Worm (Caenorhabditis elegans) whole organism, L4 larva: ENCODE data around the gene asp-12.

Source experiments
- Y48G9A.11 ChIP-seq: fragments of 200-800 bp; sonication (Bioruptor generic); IDR thresholded peaks from 2 replicates; pipeline ENCODE4 v1.3.6; 2022; ENCODE audit warnings: missing genetic modification reagents, missing genetic modification characterization, missing compliant biosample characterization
- aly-2 ChIP-seq: sonication (generic microtip); optimal IDR thresholded peaks from 2 replicates; lab custom pipeline; 2018; ENCODE audit warnings: missing biosample characterization, missing genetic modification characterization
- daf-19 ChIP-seq: fragments of 200-800 bp; sonication (Bioruptor generic); conservative IDR thresholded peaks from 2 replicates; pipeline ENCODE4 v1.3.6; 2022; ENCODE audit warnings: missing genetic modification characterization, missing compliant biosample characterization
- fos-1 ChIP-seq: fragments of 150-350 bp; optimal IDR thresholded peaks from 2 replicates; lab custom pipeline; 2014; ENCODE audit warnings: missing biosample characterization, missing genetic modification characterization
- jun-1 ChIP-seq: fragments of 150-350 bp; optimal IDR thresholded peaks from 2 replicates; lab custom pipeline; 2014; ENCODE audit warnings: missing biosample characterization, missing genetic modification reagents, missing genetic modification characterization
- nhr-11 ChIP-seq: fragments of 150-350 bp; optimal IDR thresholded peaks from 2 replicates; lab custom pipeline; 2014; ENCODE audit warnings: missing biosample characterization, missing genetic modification characterization
- nhr-111 ChIP-seq: fragments of 200-800 bp; sonication (Bioruptor generic); optimal IDR thresholded peaks from 2 replicates; lab custom pipeline; 2018; ENCODE audit warnings: mild to moderate bottlenecking, missing genetic modification characterization, missing compliant biosample characterization
- pqm-1 ChIP-seq: sonication (generic microtip); optimal IDR thresholded peaks from 2 replicates; lab custom pipeline; 2017; ENCODE audit warnings: missing biosample characterization, missing genetic modification characterization
- rbr-2 ChIP-seq: sonication (generic microtip); optimal IDR thresholded peaks from 2 replicates; lab custom pipeline; 2016; ENCODE audit warnings: missing genotype, missing genetic modification characterization, missing compliant biosample characterization
- sdz-12 ChIP-seq: fragments of 200-800 bp; sonication (Bioruptor generic); optimal IDR thresholded peaks from 2 replicates; lab custom pipeline; 2018; ENCODE audit warnings: mild to moderate bottlenecking, missing genetic modification characterization, missing compliant biosample characterization
- ztf-11 ChIP-seq: fragments of 150-350 bp; optimal IDR thresholded peaks from 2 replicates; lab custom pipeline; 2014; ENCODE audit warnings: missing biosample characterization, missing genetic modification characterization

- TF ChIP-seq daf-19 (GFP tag; lab: Robert Waterston, UW) (no peak), pqm-1 (tag; lab: Kevin White, UChicago) (no peak), rbr-2 (tag; lab: Kevin White, UChicago) (no peak), Y48G9A.11 (GFP tag; lab: Robert Waterston, UW) (no peak), ztf-11 (tag; lab: Kevin White, UChicago) (no peak), nhr-111 (GFP tag; lab: Kevin White, UChicago) (no peak), nhr-11 (tag; lab: Kevin White, UChicago) (no peak), fos-1 (tag; lab: Kevin White, UChicago) (no peak), jun-1 (tag; lab: Kevin White, UChicago) (no peak), sdz-12 (GFP tag; lab: Kevin White, UChicago) (no peak), aly-2 (tag; lab: Kevin White, UChicago) (no peak)
Observed at ce11 chrV:8284800-8285199, 15.8 kb downstream of the asp-12 start, which contains the start of gene slc-17.5.
